Fruit fly (Drosophila melanogaster): ENCODE data around the gene CG13312.

DNA sequence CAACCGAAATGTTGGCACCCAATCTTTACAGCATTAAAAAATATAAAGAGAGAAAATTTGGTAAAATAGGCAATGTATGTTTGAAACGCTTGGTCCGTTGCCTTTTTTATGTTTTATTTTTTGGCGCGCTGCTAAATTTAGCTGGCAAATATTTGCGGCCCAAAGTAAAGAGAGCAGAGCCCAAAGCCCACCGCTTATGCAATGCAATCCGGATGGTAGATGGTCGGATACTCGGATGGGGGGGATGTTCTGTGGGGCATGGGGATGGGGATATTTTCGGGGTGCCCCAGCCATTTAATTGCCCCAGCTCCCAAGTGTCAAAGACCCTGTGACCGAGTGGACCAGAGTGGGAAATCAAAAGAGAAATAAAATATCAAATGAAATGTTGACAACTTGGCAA, 48.2 kb upstream of the CG13312 start:
- TF ChIP-seq psq (optimal IDR thresholded peaks at IDR 0.05) (no peak), Myc (optimal IDR thresholded peaks at IDR 0.05) (no peak), h (optimal IDR thresholded peaks at IDR 0.05) (no peak)
